Worm (Caenorhabditis elegans) whole organism, L4/young adult: Measurements from ENCODE around the gene srr-7.

Source experiments
- W03F9.2 ChIP-seq: fragments of 150-350 bp; optimal IDR thresholded peaks from 2 replicates; lab custom pipeline; 2014; ENCODE audit warnings: missing biosample characterization, missing genetic modification characterization
- dao-5 ChIP-seq: sonication (generic microtip); optimal IDR thresholded peaks from 2 replicates; lab custom pipeline; 2016; ENCODE audit warnings: missing genotype, missing genetic modification characterization, moderate library complexity, missing compliant biosample characterization
- him-1 ChIP-seq: sonication (generic microtip); optimal IDR thresholded peaks from 2 replicates; lab custom pipeline; 2016; ENCODE audit warnings: missing genotype, missing genetic modification reagents, missing genetic modification characterization, missing compliant biosample characterization

The srr-7 gene

ce11 chrV:15148800-15149199 lies 20.7 kb downstream of the srr-7 start, which contains the start of gene T09F5.1:
Gene T09F5.1 (plus strand): TSS chrV:15149100.
- TF ChIP-seq dao-5 (tag; lab: Kevin White, UChicago), result no peak
- no peak for TF ChIP-seq W03F9.2 (tag; lab: Kevin White, UChicago)
- no peak for TF ChIP-seq him-1 (tag; lab: Kevin White, UChicago)

- no peak for TF ChIP-seq him-1 (tag; lab: Kevin White, UChicago)
- no peak for TF ChIP-seq dao-5 (tag; lab: Kevin White, UChicago)
- no peak for TF ChIP-seq W03F9.2 (tag; lab: Kevin White, UChicago)
Measured at ce11 chrV:15150176-15150575, 22.1 kb downstream of the srr-7 start.

- TF ChIP-seq dao-5 (tag; lab: Kevin White, UChicago) (no peak), W03F9.2 (tag; lab: Kevin White, UChicago) (no peak), him-1 (tag; lab: Kevin White, UChicago) (no peak)
Measured at ce11 chrV:15150661-15151060, 22.6 kb downstream of the srr-7 start, which contains the start of gene T09F5.2. Gene T09F5.2 (plus strand): TSS chrV:15150961.

ce11 chrV:15152010-15152409 lies 24.0 kb downstream of the srr-7 start:
- TF ChIP-seq W03F9.2 (tag; lab: Kevin White, UChicago) (no peak), him-1 (tag; lab: Kevin White, UChicago) (no peak)

- TF ChIP-seq him-1 (tag; lab: Kevin White, UChicago), result no peak
- no peak for TF ChIP-seq W03F9.2 (tag; lab: Kevin White, UChicago)
- no peak for TF ChIP-seq dao-5 (tag; lab: Kevin White, UChicago)
Measured at ce11 chrV:15153277-15153676, 25.2 kb downstream of the srr-7 start, which contains the start of gene srh-55. Gene srh-55 (plus strand): TSS chrV:15153577.

- TF ChIP-seq dao-5 (tag; lab: Kevin White, UChicago) (no peak), him-1 (tag; lab: Kevin White, UChicago) (no peak), W03F9.2 (tag; lab: Kevin White, UChicago) (no peak)
Measured at ce11 chrV:15156504-15156903, 28.4 kb downstream of the srr-7 start.

ce11 chrV:15158691-15159090 lies 30.6 kb downstream of the srr-7 start, which contains the start of gene str-45:
Gene str-45 (plus strand): TSS chrV:15158991.
- TF ChIP-seq dao-5 (tag; lab: Kevin White, UChicago), result no peak
- TF ChIP-seq W03F9.2 (tag; lab: Kevin White, UChicago), result no peak
- TF ChIP-seq him-1 (tag; lab: Kevin White, UChicago), result no peak

- no peak for TF ChIP-seq dao-5 (tag; lab: Kevin White, UChicago)
- no peak for TF ChIP-seq W03F9.2 (tag; lab: Kevin White, UChicago)
- TF ChIP-seq him-1 (tag; lab: Kevin White, UChicago), result no peak
Measured at ce11 chrV:15162697-15163096, 34.6 kb downstream of the srr-7 start, which contains the start of gene srz-11. Gene srz-11 (plus strand): TSS chrV:15163082.

ce11 chrV:15175459-15175858 lies 47.4 kb downstream of the srr-7 start, which contains the start of gene clec-47:
Gene clec-47 (plus strand): TSS chrV:15175759.
- TF ChIP-seq dao-5 (tag; lab: Kevin White, UChicago), result no peak
- TF ChIP-seq W03F9.2 (tag; lab: Kevin White, UChicago), result no peak
- TF ChIP-seq him-1 (tag; lab: Kevin White, UChicago), result no peak
